Fruit fly (Drosophila melanogaster) whole organism, pupa: Measurements from ENCODE around the gene CG12535.
A peak's percentile ranks its signal among the peaks of the same experiment; 100 is the strongest.

Experiments
- CG12605 ChIP-seq: fragments of 200-800 bp; sonication (Bioruptor generic); IDR thresholded peaks from 2 replicates; pipeline ENCODE4 v1.3.6; 2022; ENCODE audit warnings: missing biosample characterization, missing genetic modification characterization
- CG13204 ChIP-seq: fragments of 200-800 bp; sonication (Bioruptor generic); optimal IDR thresholded peaks from 2 replicates; lab custom pipeline; 2018; ENCODE audit warnings: missing biosample characterization, mild to moderate bottlenecking, missing genetic modification characterization, moderate library complexity
- CG14655 ChIP-seq: fragments of 200-800 bp; sonication (Bioruptor generic); optimal IDR thresholded peaks from 3 replicates; lab custom pipeline; 2017; ENCODE audit warnings: mild to moderate bottlenecking, missing biosample characterization, missing genetic modification reagents, missing genetic modification characterization
- CG15710 ChIP-seq: fragments of 200-800 bp; sonication (Bioruptor generic); optimal IDR thresholded peaks from 2 replicates; lab custom pipeline; 2018; ENCODE audit warnings: missing biosample characterization, mild to moderate bottlenecking, missing genetic modification characterization, moderate library complexity
- CG17806 ChIP-seq: fragments of 200-800 bp; sonication (Bioruptor generic); optimal IDR thresholded peaks from 2 replicates; lab custom pipeline; 2018; ENCODE audit warnings: missing biosample characterization, mild to moderate bottlenecking, missing genetic modification characterization, moderate library complexity
- CG32121 ChIP-seq: fragments of 200-800 bp; sonication (Bioruptor generic); IDR thresholded peaks from 2 replicates; pipeline ENCODE4 v1.3.6; 2022; ENCODE audit warnings: missing biosample characterization, missing genetic modification characterization
- CG34367 ChIP-seq: fragments of 200-800 bp; sonication (Bioruptor generic); optimal IDR thresholded peaks from 2 replicates; lab custom pipeline; 2018; ENCODE audit warnings: missing biosample characterization, mild to moderate bottlenecking, missing genetic modification characterization
- CG4496 ChIP-seq: fragments of 200-800 bp; sonication (Bioruptor generic); IDR thresholded peaks from 3 replicates; pipeline ENCODE4 v1.3.6; 2022; ENCODE audit warnings: missing biosample characterization, missing genetic modification characterization
- CG8159 ChIP-seq: fragments of 200-800 bp; sonication (Bioruptor generic); optimal IDR thresholded peaks from 3 replicates; lab custom pipeline; 2018; ENCODE audit warnings: missing biosample characterization, mild to moderate bottlenecking, missing genetic modification characterization, moderate library complexity
- CG8301 ChIP-seq: fragments of 200-800 bp; sonication (Bioruptor generic); optimal IDR thresholded peaks from 2 replicates; lab custom pipeline; 2018; ENCODE audit warnings: missing biosample characterization, mild to moderate bottlenecking, missing genetic modification characterization
- CG9948 ChIP-seq: fragments of 200-800 bp; sonication (Bioruptor generic); optimal IDR thresholded peaks from 2 replicates; lab custom pipeline; 2018; ENCODE audit warnings: missing biosample characterization, mild to moderate bottlenecking, missing genetic modification characterization, moderate library complexity
- D1 ChIP-seq: fragments of 200-800 bp; sonication (Bioruptor generic); optimal IDR thresholded peaks from 2 replicates; lab custom pipeline; 2018; ENCODE audit warnings: missing biosample characterization, mild to moderate bottlenecking, missing genetic modification characterization, moderate library complexity
- EcR ChIP-seq: fragments of 200-800 bp; sonication (Bioruptor generic); optimal IDR thresholded peaks from 3 replicates; lab custom pipeline; 2019; ENCODE audit warnings: missing biosample characterization, missing genetic modification characterization, mild to moderate bottlenecking, moderate library complexity, missing genetic modification reagents
- Ets98B ChIP-seq: fragments of 200-800 bp; sonication (Bioruptor generic); IDR thresholded peaks from 2 replicates; pipeline ENCODE4 v1.3.6; 2022; ENCODE audit warnings: missing biosample characterization, missing genetic modification characterization
- Pif1A ChIP-seq: fragments of 200-800 bp; sonication (Bioruptor generic); optimal IDR thresholded peaks from 3 replicates; lab custom pipeline; 2016; ENCODE audit warnings: missing biosample characterization, missing genetic modification characterization
- Pif1B ChIP-seq: fragments of 200-800 bp; sonication (Bioruptor generic); optimal IDR thresholded peaks from 3 replicates; lab custom pipeline; 2016; ENCODE audit warnings: missing biosample characterization, missing genetic modification characterization
- Snoo ChIP-seq: fragments of 200-800 bp; sonication (Bioruptor generic); optimal IDR thresholded peaks from 3 replicates; lab custom pipeline; 2017; ENCODE audit warnings: missing biosample characterization, mild to moderate bottlenecking, missing genetic modification characterization, inconsistent platforms
- gl ChIP-seq: fragments of 200-800 bp; sonication (Bioruptor generic); optimal IDR thresholded peaks from 2 replicates; lab custom pipeline; 2018; ENCODE audit warnings: missing biosample characterization, mild to moderate bottlenecking, missing genetic modification characterization
- rn ChIP-seq: fragments of 200-800 bp; sonication (Bioruptor generic); IDR thresholded peaks from 2 replicates; pipeline ENCODE4 v1.3.6; 2022; ENCODE audit warnings: missing biosample characterization, missing genetic modification characterization

The CG12535 gene

DNA sequence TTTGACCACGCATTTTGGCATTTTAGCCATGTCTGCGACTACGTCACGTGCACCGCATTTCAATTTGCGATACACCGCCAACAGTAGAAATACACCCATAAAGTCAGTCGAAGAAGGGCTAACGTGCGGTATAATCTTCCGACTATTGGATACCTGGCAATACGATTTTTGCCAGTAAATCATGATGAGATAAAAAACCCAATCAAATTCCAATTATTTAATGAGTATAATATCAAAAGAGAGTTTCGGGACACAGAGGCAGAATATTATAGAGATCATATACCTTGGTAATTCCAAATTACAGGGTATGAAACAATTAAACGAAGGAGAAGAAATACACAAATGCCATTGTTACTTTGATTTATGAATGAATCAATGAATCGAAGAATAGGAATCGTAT lies 45.3 kb downstream of the CG12535 start:
- TF ChIP-seq Ets98B (GFP tag; lab: Robert Waterston, UW) (no peak; the same call in 1 of the 2 replicates), CG14655 (GFP tag; lab: Kevin White, UChicago) (peak; percentile 4), gl (tag; lab: Kevin White, UChicago) (no peak)

DNA sequence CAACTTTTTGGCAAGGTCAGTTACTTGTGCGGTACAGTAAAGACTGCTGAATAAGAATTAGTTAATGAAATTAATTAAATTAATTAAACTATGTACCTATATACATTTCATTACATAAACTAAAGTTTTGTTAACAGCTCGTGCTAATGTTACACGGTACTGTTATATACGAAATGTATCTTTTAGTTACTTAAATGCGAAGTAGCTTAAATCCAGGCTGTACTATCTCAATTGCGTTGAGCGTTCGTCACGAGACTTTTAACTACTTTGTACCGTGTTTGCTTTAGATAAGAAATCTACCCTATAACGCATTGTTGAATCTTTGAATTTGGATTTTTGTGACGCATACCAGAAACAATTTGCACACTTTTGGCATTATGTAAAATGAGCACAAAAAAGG lies 49.5 kb downstream of the CG12535 start:
- TF ChIP-seq CG34367 (tag; lab: Kevin White, UChicago) (no peak), Pif1A (no peak), Snoo (tag; lab: Kevin White, UChicago) (no peak), CG8159 (tag; lab: Kevin White, UChicago) (no peak), EcR (GFP tag; lab: Kevin White, UChicago) (no peak), rn (GFP tag; lab: Robert Waterston, UW) (no peak), CG15710 (tag; lab: Kevin White, UChicago) (no peak), CG4496 (GFP tag; lab: Robert Waterston, UW) (no peak), CG32121 (GFP tag; lab: Robert Waterston, UW) (no peak), CG9948 (tag; lab: Kevin White, UChicago) (no peak)
- TF ChIP-seq, all 21 proteins: peak for 0

DNA sequence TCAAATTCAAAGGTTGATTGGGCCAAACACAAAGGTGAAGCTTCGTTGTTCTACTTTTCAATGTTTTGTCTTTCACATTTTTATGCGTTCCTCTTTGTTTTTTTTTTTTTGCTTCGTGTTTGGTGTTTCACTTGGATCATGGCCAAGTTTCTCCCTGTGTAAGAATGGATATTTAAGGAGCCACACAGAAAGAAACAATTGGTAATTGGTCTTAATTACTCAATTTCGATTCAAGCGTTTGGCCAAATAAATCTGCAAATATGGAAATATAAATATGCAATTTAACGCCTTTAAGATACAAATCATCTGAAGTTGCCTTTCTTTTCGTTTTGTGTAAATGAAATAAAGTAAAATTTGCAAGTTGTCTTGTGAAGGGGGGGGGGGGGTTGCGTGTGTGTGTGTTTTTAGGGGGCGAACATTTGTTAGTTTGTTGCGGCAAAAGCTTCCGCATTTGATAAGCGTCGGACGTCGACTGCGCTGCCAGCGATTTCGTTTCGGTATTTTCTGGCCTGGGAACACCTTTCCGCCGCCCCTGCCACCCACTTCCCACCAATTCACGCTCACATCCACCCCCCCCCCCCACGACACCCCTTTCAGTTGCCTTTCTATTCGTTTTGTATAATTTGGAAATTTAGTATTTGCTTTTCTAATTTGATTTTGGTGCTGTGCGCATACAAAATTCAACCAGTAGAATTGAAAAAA lies 50.0 kb downstream of the CG12535 start:
- TF ChIP-seq CG17806 (tag; lab: Kevin White, UChicago) = no peak
- no peak for TF ChIP-seq CG8301 (tag; lab: Kevin White, UChicago)
- TF ChIP-seq D1 (tag; lab: Kevin White, UChicago) = no peak
- no peak for TF ChIP-seq CG13204 (GFP tag; lab: Kevin White, UChicago)
- no peak for TF ChIP-seq EcR (GFP tag; lab: Kevin White, UChicago)
- no peak for TF ChIP-seq CG34367 (tag; lab: Kevin White, UChicago)
- no peak for TF ChIP-seq Ets98B (GFP tag; lab: Robert Waterston, UW)
- no peak for TF ChIP-seq CG14655 (GFP tag; lab: Kevin White, UChicago)
- no peak for TF ChIP-seq Pif1A
- no peak for TF ChIP-seq CG32121 (GFP tag; lab: Robert Waterston, UW)
- no peak for TF ChIP-seq CG8159 (tag; lab: Kevin White, UChicago)
- TF ChIP-seq CG9948 (tag; lab: Kevin White, UChicago) = no peak
- TF ChIP-seq CG12605 (GFP tag; lab: Robert Waterston, UW) = no peak
- TF ChIP-seq CG15710 (tag; lab: Kevin White, UChicago) = no peak
- TF ChIP-seq Pif1B (GFP tag; lab: Kevin White, UChicago) = no peak
- TF ChIP-seq Snoo (tag; lab: Kevin White, UChicago) = no peak
- no peak for TF ChIP-seq CG4496 (GFP tag; lab: Robert Waterston, UW)
- TF ChIP-seq, all 21 proteins: peak for 0

DNA sequence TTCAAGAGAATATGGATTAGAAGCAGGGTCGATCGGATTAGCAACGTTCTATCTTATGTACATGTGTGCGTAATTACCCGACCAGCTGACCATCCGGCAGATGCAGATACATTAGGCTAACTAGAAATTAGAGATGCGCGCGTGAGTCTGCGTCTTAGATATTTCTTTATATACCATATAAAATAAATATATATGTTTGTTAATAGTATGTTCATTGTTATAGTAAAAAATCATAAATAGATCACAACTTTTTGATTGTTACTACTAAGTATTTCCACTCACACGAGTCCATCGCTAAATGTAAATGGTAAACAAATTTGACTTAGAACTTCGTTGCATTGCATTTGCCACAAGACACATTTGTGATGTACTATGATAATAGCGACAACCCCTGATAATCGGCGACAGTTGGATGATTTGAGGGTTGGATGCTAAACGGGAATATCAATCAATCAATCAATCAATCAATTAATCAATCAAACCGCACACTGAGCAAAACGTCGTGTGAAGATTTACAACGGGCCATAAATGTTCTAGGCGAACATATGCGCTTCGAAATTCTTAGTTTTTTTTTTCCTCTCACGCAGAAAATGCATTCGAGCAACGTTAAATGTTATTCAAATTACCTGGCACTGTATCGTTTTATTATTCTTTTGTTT lies 51.8 kb downstream of the CG12535 start:
- TF ChIP-seq CG4496 (GFP tag; lab: Robert Waterston, UW) (0 out of 3 replicates have a peak, but pooled peaks have one; percentile 41), CG17806 (tag; lab: Kevin White, UChicago) (no peak), CG15710 (tag; lab: Kevin White, UChicago) (no peak), D1 (tag; lab: Kevin White, UChicago) (no peak)

DNA sequence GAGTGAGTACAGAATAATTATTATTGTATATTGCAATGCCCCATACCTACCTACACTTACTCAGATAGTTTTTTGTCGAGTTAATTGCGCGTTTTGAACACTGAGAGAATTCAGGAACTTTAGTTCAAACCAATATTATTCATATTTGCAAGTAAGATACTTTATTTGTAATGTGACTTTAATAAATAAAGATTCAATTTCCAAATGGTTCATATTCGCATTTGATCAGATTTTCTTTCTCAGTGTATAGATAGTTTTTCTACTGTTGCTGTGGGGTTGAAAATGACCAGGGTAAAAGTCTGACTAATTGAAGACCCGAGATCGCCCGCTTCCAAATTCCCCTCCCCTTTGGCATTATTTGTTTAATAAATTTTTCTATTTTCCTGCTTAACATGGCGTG lies 54.6 kb downstream of the CG12535 start:
- TF ChIP-seq Pif1A = no peak
- no peak for TF ChIP-seq CG8301 (tag; lab: Kevin White, UChicago)
- TF ChIP-seq CG9948 (tag; lab: Kevin White, UChicago) = no peak
- TF ChIP-seq CG34367 (tag; lab: Kevin White, UChicago) = no peak
- TF ChIP-seq gl (tag; lab: Kevin White, UChicago) = no peak
- no peak for TF ChIP-seq EcR (GFP tag; lab: Kevin White, UChicago)
- no peak for TF ChIP-seq Snoo (tag; lab: Kevin White, UChicago)
- TF ChIP-seq rn (GFP tag; lab: Robert Waterston, UW) = no peak

DNA sequence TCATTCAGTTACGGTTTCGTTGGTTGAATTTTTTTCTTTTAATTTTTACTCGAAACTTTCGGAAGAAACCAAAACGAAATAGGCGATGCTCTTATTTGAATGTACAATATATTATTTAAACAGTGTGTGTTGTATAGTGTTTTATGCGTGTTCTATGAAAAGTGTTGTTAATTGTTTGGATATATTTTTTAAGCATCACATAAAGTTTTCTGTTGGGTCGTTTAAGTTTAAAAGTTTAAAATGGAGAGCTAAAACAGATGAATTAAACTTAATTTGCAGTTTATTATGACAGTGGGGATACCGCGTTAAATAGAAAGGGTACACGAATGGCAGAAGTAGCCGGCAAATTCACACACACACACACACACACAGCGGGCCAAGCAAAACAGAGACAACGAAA lies 58.9 kb downstream of the CG12535 start:
- TF ChIP-seq Pif1A (peak; percentile 24), CG15710 (tag; lab: Kevin White, UChicago) (peak; percentile 3), Pif1B (GFP tag; lab: Kevin White, UChicago) (no peak)
- TF ChIP-seq, all 21 proteins: peak for 2

DNA sequence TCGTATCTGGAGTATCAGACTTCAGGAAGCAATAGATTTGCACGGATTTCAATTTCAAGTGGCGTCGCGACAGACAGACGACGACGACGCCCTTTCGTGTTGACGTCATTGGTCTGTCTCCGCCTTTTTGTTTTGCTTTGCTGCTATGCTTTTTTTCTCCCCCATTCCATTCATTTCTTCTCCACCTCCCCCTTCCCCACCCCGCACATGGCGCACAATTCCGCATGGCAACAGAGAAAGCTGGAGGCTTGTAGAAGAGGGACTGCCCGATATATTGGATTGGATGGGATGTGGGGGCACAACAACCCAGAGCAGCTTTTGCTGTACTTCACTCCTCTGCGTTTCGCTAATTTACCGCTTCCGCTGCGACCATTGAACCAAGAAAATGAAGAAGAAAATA lies 64.9 kb downstream of the CG12535 start:
- TF ChIP-seq CG13204 (GFP tag; lab: Kevin White, UChicago) = peak; percentile 21
- TF ChIP-seq CG9948 (tag; lab: Kevin White, UChicago) = no peak
- peak; percentile 66 for TF ChIP-seq EcR (GFP tag; lab: Kevin White, UChicago)
